Fruit fly (Drosophila melanogaster) whole organism, prepupa: ENCODE results near the gene CG13314.

Experiments used
- Blimp-1 ChIP-seq: fragments of 200-800 bp; sonication (Bioruptor generic); optimal IDR thresholded peaks from 3 replicates; lab custom pipeline; 2017; ENCODE audit warnings: missing biosample characterization, missing genetic modification characterization, mild to moderate bottlenecking, moderate library complexity, missing genetic modification reagents
- CG10669 ChIP-seq: fragments of 200-800 bp; sonication (Bioruptor generic); optimal IDR thresholded peaks from 3 replicates; lab custom pipeline; 2018; ENCODE audit warnings: missing biosample characterization, mild to moderate bottlenecking, missing genetic modification characterization, moderate library complexity
- CG11294 ChIP-seq: fragments of 200-800 bp; sonication (Bioruptor generic); IDR thresholded peaks from 2 replicates; pipeline ENCODE4 v1.3.6; 2022; ENCODE audit warnings: missing biosample characterization, missing genetic modification characterization
- CG11902 ChIP-seq: fragments of 200-800 bp; sonication (Bioruptor generic); optimal IDR thresholded peaks from 3 replicates; lab custom pipeline; 2016; ENCODE audit warnings: missing biosample characterization, missing genetic modification characterization
- CG15336 ChIP-seq: fragments of 200-800 bp; sonication (Bioruptor generic); IDR thresholded peaks from 2 replicates; pipeline ENCODE4 v1.3.6; 2022; ENCODE audit warnings: missing biosample characterization, missing genetic modification characterization
- CG1621 ChIP-seq: fragments of 200-800 bp; sonication (Bioruptor generic); optimal IDR thresholded peaks from 3 replicates; lab custom pipeline; 2018; ENCODE audit warnings: missing biosample characterization, mild to moderate bottlenecking, missing genetic modification characterization
- CG3032 ChIP-seq: fragments of 200-800 bp; optimal IDR thresholded peaks from 2 replicates; lab custom pipeline; 2019; ENCODE audit warnings: missing biosample characterization, mild to moderate bottlenecking, missing genetic modification characterization, moderate library complexity
- CG34406 ChIP-seq: fragments of 200-800 bp; sonication (Bioruptor generic); optimal IDR thresholded peaks from 3 replicates; lab custom pipeline; 2016; ENCODE audit warnings: missing biosample characterization, missing genetic modification characterization
- CG4318 ChIP-seq: fragments of 200-800 bp; sonication (Bioruptor generic); optimal IDR thresholded peaks from 3 replicates; lab custom pipeline; 2017; ENCODE audit warnings: missing biosample characterization, mild to moderate bottlenecking, missing genetic modification characterization
- CG6276 ChIP-seq: fragments of 200-800 bp; sonication (Bioruptor generic); optimal IDR thresholded peaks from 2 replicates; lab custom pipeline; 2017; ENCODE audit warnings: missing biosample characterization, mild to moderate bottlenecking, missing genetic modification characterization
- CG6854 ChIP-seq: fragments of 200-800 bp; sonication (Bioruptor generic); optimal IDR thresholded peaks from 2 replicates; lab custom pipeline; 2017; ENCODE audit warnings: missing biosample characterization, mild to moderate bottlenecking, missing genetic modification characterization
- CG8319 ChIP-seq: fragments of 200-800 bp; sonication (Bioruptor generic); optimal IDR thresholded peaks from 3 replicates; lab custom pipeline; 2016; ENCODE audit warnings: missing biosample characterization, missing genetic modification characterization
- CG8632 ChIP-seq: fragments of 200-800 bp; sonication (Bioruptor generic); optimal IDR thresholded peaks from 3 replicates; lab custom pipeline; 2016; ENCODE audit warnings: missing biosample characterization, missing genetic modification characterization
- Eip75B ChIP-seq: fragments of 200-800 bp; sonication (Bioruptor generic); optimal IDR thresholded peaks from 3 replicates; lab custom pipeline; 2016; ENCODE audit warnings: missing biosample characterization, missing genetic modification characterization
- Eip78C ChIP-seq: fragments of 200-800 bp; sonication (Bioruptor generic); peaks from one replicate; lab custom pipeline; 2016; ENCODE audit warnings: missing biosample characterization, missing genetic modification characterization
- Eip93F ChIP-seq: fragments of 200-800 bp; sonication (Bioruptor generic); optimal IDR thresholded peaks from 2 replicates; lab custom pipeline; 2016; ENCODE audit warnings: missing biosample characterization, mild to moderate bottlenecking, missing genetic modification characterization
- Ets21C ChIP-seq: fragments of 200-800 bp; sonication (Bioruptor generic); optimal IDR thresholded peaks from 3 replicates; lab custom pipeline; 2016; ENCODE audit warnings: missing biosample characterization, missing genetic modification characterization
- Gug ChIP-seq: fragments of 200-800 bp; sonication (Bioruptor generic); IDR thresholded peaks from 2 replicates; pipeline ENCODE4 v1.3.6; 2022; ENCODE audit warnings: missing biosample characterization, missing genetic modification characterization
- Hr39 ChIP-seq: fragments of 200-800 bp; sonication (Bioruptor generic); optimal IDR thresholded peaks from 2 replicates; lab custom pipeline; 2016; ENCODE audit warnings: missing biosample characterization, missing genetic modification characterization
- Hr4 ChIP-seq: fragments of 200-800 bp; sonication (Bioruptor generic); optimal IDR thresholded peaks from 3 replicates; lab custom pipeline; 2016; ENCODE audit warnings: missing biosample characterization, missing genetic modification characterization
- Lpt ChIP-seq: fragments of 200-800 bp; sonication (Bioruptor generic); optimal IDR thresholded peaks from 3 replicates; lab custom pipeline; 2016; ENCODE audit warnings: missing biosample characterization, missing genetic modification characterization
- Met ChIP-seq: fragments of 200-800 bp; sonication (Bioruptor generic); optimal IDR thresholded peaks from 3 replicates; lab custom pipeline; 2016; ENCODE audit warnings: missing biosample characterization, missing genetic modification characterization
- Smox ChIP-seq: fragments of 200-800 bp; sonication (Bioruptor generic); optimal IDR thresholded peaks from 3 replicates; lab custom pipeline; 2016; ENCODE audit warnings: missing biosample characterization, missing genetic modification characterization
- Sox14 ChIP-seq: fragments of 200-800 bp; sonication (Bioruptor generic); optimal IDR thresholded peaks from 3 replicates; lab custom pipeline; 2016; ENCODE audit warnings: missing biosample characterization, missing genetic modification characterization
- acj6 ChIP-seq: fragments of 200-800 bp; sonication (Bioruptor generic); optimal IDR thresholded peaks from 3 replicates; lab custom pipeline; 2016; ENCODE audit warnings: missing biosample characterization, missing genetic modification characterization
- cyc ChIP-seq: fragments of 200-800 bp; sonication (Bioruptor generic); optimal IDR thresholded peaks from 3 replicates; lab custom pipeline; 2016; ENCODE audit warnings: missing biosample characterization, missing genetic modification characterization
- dac ChIP-seq: fragments of 200-800 bp; sonication (Bioruptor generic); optimal IDR thresholded peaks from 2 replicates; lab custom pipeline; 2017; ENCODE audit warnings: missing biosample characterization, mild to moderate bottlenecking, missing genetic modification characterization
- dsx ChIP-seq: fragments of 200-800 bp; optimal IDR thresholded peaks from 3 replicates; lab custom pipeline; 2019; ENCODE audit warnings: missing biosample characterization, mild to moderate bottlenecking, missing genetic modification characterization, moderate library complexity; ENCODE audit not compliant: poor library complexity, severe bottlenecking
- eg ChIP-seq: fragments of 200-800 bp; sonication (Bioruptor generic); IDR thresholded peaks from 3 replicates; pipeline ENCODE4 v1.3.6; 2022; ENCODE audit warnings: missing biosample characterization, missing genetic modification characterization
- esn ChIP-seq: fragments of 200-800 bp; sonication (Bioruptor generic); optimal IDR thresholded peaks from 2 replicates; lab custom pipeline; 2016; ENCODE audit warnings: missing biosample characterization, mild to moderate bottlenecking, missing genetic modification characterization, moderate library complexity
- fd59A ChIP-seq: fragments of 200-800 bp; sonication (Bioruptor generic); optimal IDR thresholded peaks from 2 replicates; lab custom pipeline; 2017; ENCODE audit warnings: missing biosample characterization, mild to moderate bottlenecking, missing genetic modification characterization, missing genetic modification reagents
- fd85E ChIP-seq: fragments of 200-800 bp; sonication (Bioruptor generic); optimal IDR thresholded peaks from 3 replicates; lab custom pipeline; 2016; ENCODE audit warnings: missing biosample characterization, missing genetic modification characterization
- fkh ChIP-seq: fragments of 200-800 bp; sonication (Bioruptor generic); optimal IDR thresholded peaks from 3 replicates; lab custom pipeline; 2017; ENCODE audit warnings: missing biosample characterization, mild to moderate bottlenecking, missing genetic modification characterization, moderate library complexity
- net ChIP-seq: fragments of 200-800 bp; sonication (Bioruptor generic); optimal IDR thresholded peaks from 3 replicates; lab custom pipeline; 2016; ENCODE audit warnings: missing biosample characterization, missing genetic modification characterization
- pdm3 ChIP-seq: fragments of 200-800 bp; sonication (Bioruptor generic); optimal IDR thresholded peaks from 3 replicates; lab custom pipeline; 2016; ENCODE audit warnings: missing biosample characterization, missing genetic modification characterization
- salr ChIP-seq, 2 experiments: fragments of 200-800 bp; sonication (Bioruptor generic); optimal IDR thresholded peaks; 3 replicates each; lab custom pipeline; 2016 to 2018; ENCODE audit warnings: missing biosample characterization in 2 of 2, missing genetic modification characterization in 2 of 2, mild to moderate bottlenecking in 1 of 2
- spab ChIP-seq: fragments of 200-800 bp; sonication (Bioruptor generic); optimal IDR thresholded peaks from 2 replicates; lab custom pipeline; 2017; ENCODE audit warnings: missing biosample characterization, mild to moderate bottlenecking, missing genetic modification characterization, missing genetic modification reagents
- ss ChIP-seq, 2 experiments: fragments of 200-800 bp; sonication (Bioruptor generic); optimal IDR thresholded peaks; 2 replicates in 1 of 2; 3 replicates in 1 of 2; lab custom pipeline; 2017 to 2018; ENCODE audit warnings: mild to moderate bottlenecking in 2 of 2, missing biosample characterization in 2 of 2, missing genetic modification characterization in 2 of 2, moderate library complexity in 1 of 2
- vri ChIP-seq: fragments of 200-800 bp; sonication (Bioruptor generic); optimal IDR thresholded peaks from 3 replicates; lab custom pipeline; 2016; ENCODE audit warnings: missing biosample characterization, mild to moderate bottlenecking, missing genetic modification characterization

CG13314 gene

dm6 chr3L:8964458-8964857 is 17.1 kb upstream of the CG13314 start, which contains the start of gene ValRS-m:
TSS of gene ValRS-m (minus strand) at chr3L:8964769.
- TF ChIP-seq dac (GFP tag; lab: Kevin White, UChicago) (no peak), CG6276 (GFP tag; lab: Kevin White, UChicago) (no peak), acj6 (GFP tag; lab: Kevin White, UChicago) (no peak)

- TF ChIP-seq Met (GFP tag; lab: Kevin White, UChicago) (no peak), fkh (no peak), dac (GFP tag; lab: Kevin White, UChicago) (no peak), CG11294 (GFP tag; lab: Robert Waterston, UW) (no peak), Hr4 (GFP tag; lab: Kevin White, UChicago) (no peak), Eip75B (GFP tag; lab: Kevin White, UChicago) (no peak), CG4318 (no peak), fd85E (GFP tag; lab: Kevin White, UChicago) (no peak)
- TF ChIP-seq, all 60 proteins: peak for 0
Observed at dm6 chr3L:8966324-8967011, 15.1 kb upstream of the CG13314 start, which contains the start of the genes CG5653 and CG5021. TSS of gene CG5653 (minus strand) at chr3L:8966374. TSS of gene CG5021 (plus strand) at chr3L:8966829.

- TF ChIP-seq Sox14 (GFP tag; lab: Kevin White, UChicago) (peak; percentile 97), Eip78C (GFP tag; lab: Kevin White, UChicago) (no peak), Hr4 (GFP tag; lab: Kevin White, UChicago) (no peak), esn (GFP tag; lab: Kevin White, UChicago) (peak; percentile 44), CG6854 (GFP tag; lab: Kevin White, UChicago) (peak; percentile 53)
Observed at dm6 chr3L:8968437-8968836, 13.2 kb upstream of the CG13314 start, which contains the start of gene CG5026. TSS of gene CG5026 (plus strand) at chr3L:8968528.

- no peak for TF ChIP-seq dac (GFP tag; lab: Kevin White, UChicago)
- no peak for TF ChIP-seq dsx
- TF ChIP-seq vri: no peak
- TF ChIP-seq cyc (GFP tag; lab: Kevin White, UChicago): peak; percentile 53
- TF ChIP-seq CG6854 (GFP tag; lab: Kevin White, UChicago): peak; percentile 18
- TF ChIP-seq CG1621 (tag; lab: Kevin White, UChicago): no peak
- peak; percentile 69 for TF ChIP-seq CG3032 (tag; lab: Kevin White, UChicago)
- no peak for TF ChIP-seq CG10669 (GFP tag; lab: Kevin White, UChicago)
- peak; percentile 83 for TF ChIP-seq esn (GFP tag; lab: Kevin White, UChicago)
- TF ChIP-seq fd59A: peak; percentile 23
- peak; percentile 66 for TF ChIP-seq Sox14 (GFP tag; lab: Kevin White, UChicago)
- TF ChIP-seq ss (GFP tag; optimal IDR thresholded peaks at IDR 0.05; lab: Kevin White, UChicago): peak in 1 of 2 experiments; percentile 17
- no peak for TF ChIP-seq Eip93F (GFP tag; lab: Kevin White, UChicago)
- TF ChIP-seq Smox: no peak
- TF ChIP-seq Lpt (GFP tag; lab: Kevin White, UChicago): no peak
- no peak for TF ChIP-seq Ets21C (GFP tag; lab: Kevin White, UChicago)
- peak; percentile 12 for TF ChIP-seq net (GFP tag; lab: Kevin White, UChicago)
- TF ChIP-seq spab (GFP tag; lab: Kevin White, UChicago): no peak
- no peak for TF ChIP-seq fd85E (GFP tag; lab: Kevin White, UChicago)
- TF ChIP-seq CG34406 (GFP tag; lab: Kevin White, UChicago): peak; percentile 5
- no peak for TF ChIP-seq CG8319
- TF ChIP-seq Blimp-1: peak; percentile 84
- peak; percentile 15 for TF ChIP-seq Hr39 (GFP tag; lab: Kevin White, UChicago)
- TF ChIP-seq salr (GFP tag; optimal IDR thresholded peaks at IDR 0.05; lab: Kevin White, UChicago): no peak
- TF ChIP-seq CG11902: peak; percentile 48
- TF ChIP-seq CG8632 (GFP tag; lab: Kevin White, UChicago): no peak
- no peak for TF ChIP-seq fkh
- 0 out of 2 replicates have a peak, but pooled peaks have one; percentile 7 for TF ChIP-seq CG15336 (GFP tag; lab: Robert Waterston, UW)
- TF ChIP-seq pdm3 (GFP tag; lab: Kevin White, UChicago): no peak
- no peak for TF ChIP-seq acj6 (GFP tag; lab: Kevin White, UChicago)
- TF ChIP-seq Gug (GFP tag; lab: Robert Waterston, UW): 0 out of 2 replicates have a peak, but pooled peaks have one; percentile 21
- TF ChIP-seq eg (GFP tag; lab: Robert Waterston, UW): no peak
Observed at dm6 chr3L:8974478-8975477, 6.8 kb upstream of the CG13314 start, which contains the start of the genes pix and Srp68. TSS of gene pix (minus strand) at chr3L:8974765. TSS of gene Srp68 (plus strand) at chr3L:8975046.
